Worm (Caenorhabditis elegans) whole organism, dauer: ENCODE data around the gene jmjd-5.

ENCODE experiments used
- unc-62 ChIP-seq: sonication (generic microtip); optimal IDR thresholded peaks from 2 replicates; lab custom pipeline; 2017; ENCODE audit warnings: missing biosample characterization, missing genetic modification reagents, missing genetic modification characterization

jmjd-5 gene

DNA sequence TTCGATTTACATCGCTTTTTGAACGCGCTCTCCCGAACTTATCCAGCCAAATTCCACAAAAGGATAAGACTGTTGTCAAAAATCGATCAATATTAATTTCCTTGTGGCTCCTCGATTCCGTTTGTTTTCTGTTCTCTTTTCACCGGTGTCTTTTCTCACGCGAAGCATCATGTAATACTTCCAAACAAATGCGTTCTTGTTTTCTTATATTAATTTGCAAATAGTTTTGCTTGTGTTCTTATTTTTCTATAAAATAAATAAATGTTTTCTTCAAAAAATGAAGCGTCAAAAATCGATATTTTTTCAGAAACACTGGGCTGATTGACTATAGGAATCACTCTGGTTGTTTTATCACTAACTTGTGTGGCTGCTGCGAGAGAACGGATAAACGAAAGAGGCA, 13.7 kb upstream of the jmjd-5 start, which contains the start of gene math-33:
TSS of gene math-33 (plus strand) at position 301 of the 400 bp plus-strand sequence.
- no peak for TF ChIP-seq unc-62 (GFP tag; lab: Kevin White, UChicago)

DNA sequence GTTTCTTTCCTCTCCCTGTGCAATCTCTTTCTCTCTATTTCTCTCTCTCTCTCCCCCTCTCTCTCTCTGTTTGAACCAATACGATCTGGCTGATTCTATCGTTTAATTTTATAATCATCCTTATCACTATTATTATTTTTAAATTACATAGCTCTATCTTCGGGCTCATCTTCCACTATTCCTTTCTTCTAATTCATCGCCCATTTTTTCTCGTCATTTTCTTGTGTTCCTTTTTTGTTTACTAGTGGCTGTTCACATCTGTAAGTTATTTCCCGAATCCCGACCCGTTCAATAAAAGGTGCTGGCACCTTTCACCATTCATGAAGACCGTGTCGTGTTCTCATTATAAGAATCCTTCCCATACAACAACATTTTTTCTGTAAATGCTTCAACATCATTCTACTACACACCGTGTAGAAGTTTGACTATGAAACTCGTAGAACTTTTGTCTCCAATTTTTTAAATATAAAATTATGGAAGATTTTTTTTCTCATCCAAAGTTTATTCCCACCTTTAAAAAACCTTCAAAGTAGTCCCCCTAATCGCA, 9.0 kb upstream of the jmjd-5 start:
- no peak for TF ChIP-seq unc-62 (GFP tag; lab: Kevin White, UChicago)

DNA sequence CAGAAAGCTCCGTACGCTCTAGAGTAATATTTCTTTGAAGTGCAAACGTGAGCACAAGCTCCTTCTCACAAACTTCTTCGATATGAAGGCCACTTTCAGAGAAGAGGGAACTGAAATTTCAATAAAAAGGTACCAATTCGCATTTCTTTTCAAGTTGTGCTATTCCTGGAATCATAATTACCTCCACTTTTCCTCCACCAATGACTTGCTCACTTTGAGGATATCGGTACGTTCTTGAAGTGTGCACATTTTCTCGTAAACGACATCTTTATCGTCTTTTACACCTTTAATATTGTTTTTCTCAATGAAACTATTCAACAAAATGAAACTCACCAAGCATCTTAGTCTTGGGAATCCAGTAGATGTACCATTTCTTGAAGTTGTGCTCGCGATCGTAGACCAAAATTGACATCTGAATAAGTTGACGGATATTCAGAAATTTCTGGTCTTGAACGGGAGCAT, 8.0 kb upstream of the jmjd-5 start, which contains the start of gene scb-1:
TSS of gene scb-1 (minus strand) at position 412 of the 462 bp plus-strand sequence.
- no peak for TF ChIP-seq unc-62 (GFP tag; lab: Kevin White, UChicago)

DNA sequence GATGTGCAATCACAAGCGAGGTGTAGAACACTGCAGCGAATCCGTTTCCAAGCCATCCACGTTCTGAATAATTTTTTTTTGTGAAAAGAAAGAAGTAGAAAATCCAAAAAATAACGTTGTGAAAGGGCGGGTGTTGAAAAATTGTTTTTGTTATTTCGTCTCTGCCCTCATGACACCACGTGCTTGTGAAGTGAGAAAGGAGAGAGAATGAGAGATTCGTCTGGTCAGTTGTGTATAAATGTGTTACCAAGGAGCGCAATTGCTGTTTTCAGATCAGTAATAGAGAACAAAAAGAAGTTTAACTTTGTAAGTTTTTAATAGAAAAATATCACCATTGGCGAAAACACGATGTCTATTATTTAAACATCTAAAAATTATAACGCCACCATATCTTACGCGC, 6.0 kb upstream of the jmjd-5 start:
- TF ChIP-seq unc-62 (GFP tag; lab: Kevin White, UChicago): no peak

DNA sequence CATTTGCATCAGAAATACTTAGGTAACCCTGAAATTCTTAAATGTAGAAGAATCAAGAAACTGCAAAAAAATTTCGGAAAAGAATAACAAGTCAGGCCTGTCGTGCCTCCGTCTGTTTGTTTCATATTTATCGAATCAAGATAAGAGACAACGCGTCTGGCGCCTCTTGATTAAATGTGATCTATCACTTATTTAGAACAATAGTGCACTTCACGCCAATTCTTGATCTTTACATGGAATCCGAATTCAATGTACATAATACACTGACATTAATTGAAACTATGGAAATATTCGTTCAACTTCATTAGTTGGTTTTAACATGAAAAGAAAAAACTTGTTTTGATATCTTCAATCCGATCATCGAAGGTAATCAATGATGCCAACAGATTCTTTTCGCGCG, 4.8 kb upstream of the jmjd-5 start, which contains the start of gene mboa-2:
TSS of gene mboa-2 (minus strand) at position 28 of the 400 bp plus-strand sequence.
- no peak for TF ChIP-seq unc-62 (GFP tag; lab: Kevin White, UChicago)

DNA sequence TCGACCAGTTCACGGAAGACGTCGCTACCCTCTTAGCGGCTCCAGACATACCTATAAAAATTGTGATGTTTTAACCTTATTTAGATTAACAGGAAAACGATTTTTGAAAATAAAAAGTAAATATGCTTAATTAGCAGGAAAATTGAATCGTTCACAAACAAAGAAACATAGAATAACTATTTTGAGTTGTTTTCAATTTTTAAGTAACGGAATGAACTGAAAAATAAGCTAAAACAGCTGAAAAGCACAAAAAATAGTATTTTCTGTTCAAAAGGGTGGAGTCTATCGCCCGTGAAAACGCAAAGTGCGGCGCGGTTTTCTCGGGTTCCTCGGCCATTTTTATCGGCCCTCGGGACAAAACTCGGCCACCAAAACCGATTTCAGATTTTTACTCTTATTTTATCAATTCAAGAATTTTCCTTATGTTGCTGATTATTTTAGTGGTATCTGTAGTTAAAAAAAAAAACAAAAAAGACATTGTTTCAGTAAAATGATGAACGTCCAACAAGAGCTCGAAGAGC, 3.4 kb upstream of the jmjd-5 start, which contains the start of the genes atp-5 and lmtr-3:
TSS of gene atp-5 (minus strand) at position 51 of the 521 bp plus-strand sequence.
TSS of gene lmtr-3 (plus strand) at position 370 of the 521 bp plus-strand sequence.
- TF ChIP-seq unc-62 (GFP tag; lab: Kevin White, UChicago): no peak

DNA sequence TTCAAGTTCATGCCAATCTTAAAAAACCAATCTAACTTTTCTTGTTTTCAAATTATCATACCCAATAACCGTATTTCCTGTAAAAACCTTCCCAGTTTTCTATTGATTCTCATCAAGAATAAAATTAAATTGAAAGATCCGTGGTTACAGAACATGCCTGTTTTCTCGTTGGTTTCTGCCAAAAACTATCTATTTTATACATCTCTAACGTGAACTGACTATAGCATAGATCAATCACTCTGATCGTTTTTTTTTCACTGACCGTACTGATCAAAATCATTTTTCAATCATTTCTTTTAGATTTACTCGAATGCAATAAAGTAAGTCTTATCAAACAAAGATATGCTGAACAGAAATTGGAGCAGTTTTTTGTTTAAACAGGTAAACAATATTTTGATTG, 2.4 kb upstream of the jmjd-5 start, which contains the start of gene C06H2.2:
TSS of gene C06H2.2 (plus strand) at position 301 of the 400 bp plus-strand sequence.
- no peak for TF ChIP-seq unc-62 (GFP tag; lab: Kevin White, UChicago)

DNA sequence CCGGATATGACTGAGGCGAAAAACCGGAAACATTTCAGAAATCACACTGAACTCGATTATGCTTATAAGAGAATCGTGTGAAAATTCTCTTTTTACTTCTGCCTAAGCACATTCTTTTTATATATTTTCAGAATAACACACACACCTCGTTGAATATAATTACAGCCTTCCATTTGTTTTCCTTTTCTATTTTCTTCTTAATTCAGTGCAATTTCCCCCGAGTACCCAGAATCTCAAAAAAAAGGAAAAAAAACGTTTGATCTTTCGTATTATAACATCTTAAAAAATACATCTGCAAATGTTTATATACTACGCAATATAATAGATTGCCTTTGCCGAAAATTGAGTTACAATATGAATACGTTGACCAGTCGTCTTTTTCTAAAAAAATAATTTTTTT, 4.5 kb downstream of the jmjd-5 start:
- TF ChIP-seq unc-62 (GFP tag; lab: Kevin White, UChicago): no peak

DNA sequence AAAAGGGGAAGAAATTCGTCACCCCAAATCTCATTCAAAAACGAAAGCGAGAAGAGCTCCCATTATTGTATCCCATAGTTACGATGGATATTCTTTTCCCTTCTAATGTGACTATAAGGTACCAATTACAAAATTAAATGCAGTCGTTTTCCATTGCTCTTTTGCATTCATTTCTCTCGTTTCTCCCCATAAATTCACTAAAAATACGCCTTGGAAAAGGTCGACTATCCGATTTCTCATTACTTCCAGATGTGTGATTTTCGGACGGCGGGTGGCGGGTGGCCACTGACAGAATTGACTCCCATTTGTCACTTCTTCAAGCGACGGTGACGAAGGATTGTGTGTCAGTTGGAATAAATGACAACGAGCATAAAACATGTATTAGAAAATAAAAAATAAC, 6.2 kb downstream of the jmjd-5 start:
- TF ChIP-seq unc-62 (GFP tag; lab: Kevin White, UChicago): no peak

DNA sequence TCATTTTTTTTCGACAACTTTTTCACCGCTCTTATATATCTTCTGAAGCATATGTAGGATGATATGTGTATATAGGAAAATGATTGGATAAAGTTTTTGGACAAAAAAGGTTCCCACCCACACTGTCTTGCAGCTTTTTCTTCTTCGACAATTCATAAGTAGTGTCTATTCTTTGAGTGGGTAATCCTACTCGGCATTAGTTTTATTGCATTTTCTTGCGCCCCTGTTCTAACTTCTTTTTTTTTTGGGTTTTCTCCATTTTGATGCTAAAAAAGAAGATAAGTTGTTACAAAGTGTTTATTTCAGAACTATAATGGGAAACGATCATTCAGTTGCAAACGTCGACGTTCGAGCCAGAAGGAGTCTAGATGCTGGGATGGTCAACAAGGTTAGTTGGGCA, 7.0 kb downstream of the jmjd-5 start, which contains the start of gene glb-3:
TSS of gene glb-3 (plus strand) at position 301 of the 400 bp plus-strand sequence.
- TF ChIP-seq unc-62 (GFP tag; lab: Kevin White, UChicago): no peak

DNA sequence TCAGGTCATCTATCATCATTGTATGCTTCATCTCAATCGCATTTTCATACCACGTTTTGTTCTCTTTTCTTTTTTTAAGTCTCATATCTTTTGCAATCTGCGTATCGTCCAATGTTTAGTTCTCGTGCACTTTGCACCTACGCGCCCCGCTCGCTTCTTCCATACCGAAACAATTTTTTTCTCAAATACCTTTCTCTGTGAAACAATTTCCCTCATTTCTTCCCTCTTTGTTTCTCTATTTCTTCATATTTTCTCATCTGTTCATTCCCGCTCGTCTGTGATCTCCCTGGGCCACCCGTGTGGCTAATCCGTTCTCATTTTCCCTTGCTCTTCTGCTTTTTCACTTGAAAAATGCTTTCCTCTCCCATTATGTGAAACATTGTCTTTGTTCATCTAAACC, 13.0 kb downstream of the jmjd-5 start:
- no peak for TF ChIP-seq unc-62 (GFP tag; lab: Kevin White, UChicago)

DNA sequence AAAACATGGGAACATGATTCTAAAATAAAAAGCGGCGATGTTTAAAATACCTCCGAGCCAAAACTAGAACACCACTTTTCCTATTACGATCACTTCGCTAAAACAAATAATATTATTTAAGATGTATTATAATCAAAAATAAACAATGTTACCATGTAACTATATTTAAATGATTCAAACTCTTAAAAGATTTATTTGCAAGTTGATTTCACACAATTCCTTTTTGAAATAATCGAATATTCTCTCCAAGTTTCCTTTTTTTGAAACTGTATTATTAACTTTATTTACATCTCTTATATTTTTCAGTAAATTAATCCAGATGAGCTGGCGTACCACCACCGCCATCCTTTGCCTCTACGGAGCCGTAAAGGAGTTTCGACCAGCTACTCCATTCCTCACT, 13.9 kb downstream of the jmjd-5 start, which contains the start of gene folt-1:
TSS of gene folt-1 (plus strand) at position 301 of the 400 bp plus-strand sequence.
- no peak for TF ChIP-seq unc-62 (GFP tag; lab: Kevin White, UChicago)

DNA sequence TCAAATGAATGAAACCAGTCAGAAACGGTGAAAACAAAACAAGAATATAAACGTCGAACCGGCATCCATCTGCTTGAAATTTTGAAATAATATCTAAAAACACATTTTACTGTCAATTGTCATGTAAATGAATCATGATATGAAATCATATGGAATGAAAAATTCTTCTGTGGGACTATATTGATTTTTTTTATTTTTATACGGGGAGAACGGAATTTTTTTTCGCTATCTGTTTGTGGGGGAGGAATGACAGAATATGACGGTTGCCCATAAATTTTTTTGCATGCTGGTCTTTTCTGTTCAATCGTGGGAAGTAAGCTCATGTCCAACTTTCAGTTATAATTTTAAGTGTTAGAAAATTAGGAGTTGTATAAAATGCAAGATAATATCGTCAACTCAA, 17.4 kb downstream of the jmjd-5 start, which contains the start of gene C06H2.7:
TSS of gene C06H2.7 (minus strand) at position 101 of the 400 bp plus-strand sequence.
- TF ChIP-seq unc-62 (GFP tag; lab: Kevin White, UChicago): no peak

DNA sequence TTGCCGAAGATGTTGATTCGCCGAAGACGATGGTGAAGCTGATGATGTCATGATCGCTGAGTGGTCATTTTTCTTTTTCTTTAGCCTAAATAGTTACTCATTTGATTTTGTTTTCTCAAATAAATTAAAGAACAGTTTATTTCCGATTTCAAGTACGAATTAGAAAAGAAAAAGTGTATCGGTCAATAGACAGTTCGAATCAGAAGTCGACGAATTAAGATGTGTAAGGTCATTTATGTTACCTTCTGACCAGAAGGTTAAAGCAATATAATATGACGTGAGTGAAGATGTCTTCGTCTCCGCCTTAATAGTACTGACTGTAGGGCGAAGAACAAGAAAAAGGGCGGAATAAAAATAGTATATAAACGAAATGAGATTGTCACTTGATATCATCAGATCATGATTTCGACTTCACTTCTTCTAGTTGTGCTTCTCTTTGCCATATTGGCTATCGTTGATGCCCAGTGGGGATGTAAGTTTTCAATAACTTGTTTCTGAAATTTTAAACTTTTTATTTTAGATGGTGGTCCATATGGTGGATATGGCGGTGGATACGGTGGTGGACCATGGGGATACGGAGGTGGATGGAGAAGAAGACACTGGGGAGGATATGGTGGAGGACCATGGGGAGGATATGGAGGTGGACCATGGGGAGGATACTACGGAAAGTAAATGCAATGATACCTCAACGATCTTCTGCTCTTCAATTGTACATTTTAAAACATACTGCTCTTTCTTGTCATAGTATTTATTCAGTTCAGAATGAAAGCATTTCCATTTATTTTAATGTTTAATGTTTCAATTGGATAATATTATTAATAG, 19.9 kb downstream of the jmjd-5 start, which contains the start of the genes T19C4.24 and nlp-33:
TSS of gene T19C4.24 (minus strand) at position 51 of the 822 bp plus-strand sequence.
TSS of gene nlp-33 (plus strand) at position 389 of the 822 bp plus-strand sequence.
- no peak for TF ChIP-seq unc-62 (GFP tag; lab: Kevin White, UChicago)

DNA sequence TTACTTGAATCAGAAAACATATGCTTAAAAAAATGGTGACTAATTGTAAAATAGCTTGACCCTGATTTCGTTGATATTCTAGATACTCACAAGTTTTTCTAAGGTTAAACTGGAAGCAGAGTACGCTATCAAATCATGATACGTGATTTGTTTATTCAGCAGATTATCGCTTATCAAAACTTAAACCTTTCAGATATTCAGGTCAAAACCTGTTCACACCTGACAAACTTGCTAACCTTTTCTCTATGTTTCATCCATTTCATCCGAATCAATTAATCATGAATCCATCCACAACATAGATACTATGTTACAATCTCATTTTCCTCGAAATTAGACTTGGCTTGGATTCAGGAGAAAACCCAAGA, 20.5 kb downstream of the jmjd-5 start:
- no peak for TF ChIP-seq unc-62 (GFP tag; lab: Kevin White, UChicago)

DNA sequence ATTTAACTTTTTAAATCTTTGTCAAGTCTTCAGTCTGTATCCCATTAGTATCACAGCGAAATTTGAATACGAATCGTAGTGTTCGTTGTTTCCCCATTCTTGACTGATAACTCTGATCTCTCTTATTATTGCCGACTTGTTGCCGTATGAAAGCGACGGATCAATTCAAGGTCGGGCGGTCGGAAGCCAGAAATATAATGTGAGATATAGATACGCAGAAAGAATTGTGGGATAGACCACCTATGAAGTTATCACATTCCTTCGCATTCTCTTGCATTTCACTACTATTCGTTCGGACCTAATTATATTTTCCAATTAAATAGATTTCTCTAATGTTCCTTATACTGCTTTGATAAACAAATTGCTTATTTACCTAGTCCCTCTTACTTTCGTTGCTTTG, 21.7 kb downstream of the jmjd-5 start:
- no peak for TF ChIP-seq unc-62 (GFP tag; lab: Kevin White, UChicago)
